Fruit fly (Drosophila melanogaster) whole organism, wandering third instar larva: ENCODE data around the gene TwdlG.

Experiments used
- CG32264 ChIP-seq: fragments of 200-800 bp; sonication (Bioruptor generic); optimal IDR thresholded peaks from 2 replicates; lab custom pipeline; 2016; ENCODE audit warnings: missing biosample characterization, missing genetic modification characterization
- CrebA ChIP-seq: fragments of 200-800 bp; sonication (Bioruptor generic); optimal IDR thresholded peaks from 2 replicates; lab custom pipeline; 2016; ENCODE audit warnings: missing biosample characterization, mild to moderate bottlenecking, missing genetic modification characterization, borderline replicate concordance
- Dfd ChIP-seq: fragments of >200 bp; optimal IDR thresholded peaks from 2 replicates; lab custom pipeline; 2017; ENCODE audit warnings: missing biosample characterization, missing genetic modification characterization
- Dif ChIP-seq: fragments of 200-275, 200-300 bp; sonication (Bioruptor generic); optimal IDR thresholded peaks from 2 replicates; lab custom pipeline; 2018; ENCODE audit warnings: missing biosample characterization, missing genetic modification characterization; ENCODE audit not compliant: partially characterized antibody
- GATAd ChIP-seq: sonication (Bioruptor generic); optimal IDR thresholded peaks from 2 replicates; lab custom pipeline; 2016; ENCODE audit warnings: missing biosample characterization, missing genetic modification characterization
- Hr78 ChIP-seq: fragments of >200 bp; optimal IDR thresholded peaks from 2 replicates; lab custom pipeline; 2017; ENCODE audit warnings: missing biosample characterization, missing genetic modification characterization
- Hr83 ChIP-seq: fragments of 200-300 bp; sonication (Bioruptor generic); optimal IDR thresholded peaks from 2 replicates; lab custom pipeline; 2016; ENCODE audit warnings: missing biosample characterization, mild to moderate bottlenecking, missing genetic modification characterization, moderate library complexity; ENCODE audit not compliant: poor library complexity, severe bottlenecking
- Jra ChIP-seq: sonication (Bioruptor generic); optimal IDR thresholded peaks from 2 replicates; lab custom pipeline; 2016; ENCODE audit warnings: missing biosample characterization, missing genetic modification characterization
- Mio ChIP-seq: sonication (Bioruptor generic); optimal IDR thresholded peaks from 2 replicates; lab custom pipeline; 2016; ENCODE audit warnings: missing biosample characterization, missing genetic modification characterization
- N ChIP-seq: fragments of >200 bp; optimal IDR thresholded peaks from 2 replicates; lab custom pipeline; 2018; ENCODE audit warnings: missing biosample characterization, missing external identifiers, missing genetic modification characterization
- OdsH ChIP-seq: fragments of 200-800 bp; sonication (Bioruptor generic); optimal IDR thresholded peaks from 2 replicates; lab custom pipeline; 2016; ENCODE audit warnings: missing biosample characterization, mild to moderate bottlenecking, missing genetic modification characterization
- Rel ChIP-seq, 2 experiments: fragments of 200-800 bp; sonication (Bioruptor generic) in 1 of 2; optimal IDR thresholded peaks; 2 replicates in 1 of 2; 3 replicates in 1 of 2; lab custom pipeline; 2016 to 2019; ENCODE audit warnings: mild to moderate bottlenecking in 2 of 2, missing biosample characterization in 2 of 2, missing genetic modification characterization in 2 of 2, moderate library complexity in 1 of 2
- Sp1 ChIP-seq: fragments of 200-800 bp; sonication (Bioruptor generic); optimal IDR thresholded peaks from 3 replicates; lab custom pipeline; 2019; ENCODE audit warnings: missing biosample characterization, mild to moderate bottlenecking, missing genetic modification characterization, moderate library complexity
- br ChIP-seq: fragments of 200-800 bp; sonication (Bioruptor generic); optimal IDR thresholded peaks from 2 replicates; lab custom pipeline; 2016; ENCODE audit warnings: missing biosample characterization, missing genetic modification characterization
- brk ChIP-seq: fragments of 200-800 bp; sonication (Bioruptor generic); optimal IDR thresholded peaks from 2 replicates; lab custom pipeline; 2016; ENCODE audit warnings: missing biosample characterization, mild to moderate bottlenecking, missing genetic modification characterization
- dl ChIP-seq, 2 experiments: fragments of 175-275, 200-275 bp in 1 of 2; fragments of 200-275 bp in 1 of 2; sonication (Bioruptor generic); optimal IDR thresholded peaks; lab custom pipeline; 2018; ENCODE audit warnings: mild to moderate bottlenecking in 2 of 2, missing biosample characterization in 2 of 2, missing genetic modification characterization in 2 of 2, moderate library complexity in 2 of 2; ENCODE audit not compliant: partially characterized antibody in 2 of 2, insufficient read depth in 1 of 2
- dsf ChIP-seq: sonication (Bioruptor generic); optimal IDR thresholded peaks from 2 replicates; lab custom pipeline; 2016; ENCODE audit warnings: missing biosample characterization, missing genetic modification characterization, borderline replicate concordance
- ey ChIP-seq: fragments of 200-800 bp; sonication (Bioruptor generic); optimal IDR thresholded peaks from 2 replicates; lab custom pipeline; 2016; ENCODE audit warnings: missing biosample characterization, missing genetic modification characterization
- foxo ChIP-seq, 2 experiments: fragments of 200-800 bp; sonication (Bioruptor generic); optimal IDR thresholded peaks; 2 replicates in 1 of 2; 3 replicates in 1 of 2; lab custom pipeline; 2016 to 2017; ENCODE audit warnings: missing biosample characterization in 2 of 2, missing genetic modification characterization in 2 of 2
- fru ChIP-seq: fragments of 200-800 bp; sonication (Bioruptor generic); optimal IDR thresholded peaks from 3 replicates; lab custom pipeline; 2016; ENCODE audit warnings: missing biosample characterization, mild to moderate bottlenecking, missing genetic modification characterization
- h ChIP-seq: fragments of 200-800 bp; sonication (Bioruptor generic); optimal IDR thresholded peaks from 3 replicates; lab custom pipeline; 2016; ENCODE audit warnings: missing biosample characterization, mild to moderate bottlenecking, missing genetic modification characterization
- jim ChIP-seq: fragments of 175-275, 200-325 bp; sonication (Bioruptor generic); optimal IDR thresholded peaks from 2 replicates; lab custom pipeline; 2016; ENCODE audit warnings: missing biosample characterization, mild to moderate bottlenecking, missing genetic modification characterization
- lola ChIP-seq: fragments of >200 bp; optimal IDR thresholded peaks from 2 replicates; lab custom pipeline; 2017; ENCODE audit warnings: missing biosample characterization, missing genetic modification characterization
- pan ChIP-seq: fragments of >200 bp; optimal IDR thresholded peaks from 2 replicates; lab custom pipeline; 2017
- rgr ChIP-seq: fragments of 200-800 bp; sonication (Bioruptor generic); optimal IDR thresholded peaks from 3 replicates; lab custom pipeline; 2016; ENCODE audit warnings: missing biosample characterization, mild to moderate bottlenecking, missing genetic modification characterization
- sage ChIP-seq: fragments of 200-800 bp; sonication (Bioruptor generic); optimal IDR thresholded peaks from 2 replicates; lab custom pipeline; 2016; ENCODE audit warnings: missing biosample characterization, mild to moderate bottlenecking, missing genetic modification characterization
- sv ChIP-seq: fragments of 200-800 bp; sonication (Bioruptor generic); optimal IDR thresholded peaks from 3 replicates; lab custom pipeline; 2016; ENCODE audit warnings: missing biosample characterization, missing genetic modification characterization
- tai ChIP-seq: sonication (Bioruptor generic); optimal IDR thresholded peaks from 2 replicates; lab custom pipeline; 2016; ENCODE audit warnings: missing biosample characterization, missing genetic modification characterization
- woc ChIP-seq: sonication (Bioruptor generic); optimal IDR thresholded peaks from 2 replicates; lab custom pipeline; 2016; ENCODE audit warnings: missing biosample characterization, mild to moderate bottlenecking, missing genetic modification characterization

The TwdlG gene

DNA sequence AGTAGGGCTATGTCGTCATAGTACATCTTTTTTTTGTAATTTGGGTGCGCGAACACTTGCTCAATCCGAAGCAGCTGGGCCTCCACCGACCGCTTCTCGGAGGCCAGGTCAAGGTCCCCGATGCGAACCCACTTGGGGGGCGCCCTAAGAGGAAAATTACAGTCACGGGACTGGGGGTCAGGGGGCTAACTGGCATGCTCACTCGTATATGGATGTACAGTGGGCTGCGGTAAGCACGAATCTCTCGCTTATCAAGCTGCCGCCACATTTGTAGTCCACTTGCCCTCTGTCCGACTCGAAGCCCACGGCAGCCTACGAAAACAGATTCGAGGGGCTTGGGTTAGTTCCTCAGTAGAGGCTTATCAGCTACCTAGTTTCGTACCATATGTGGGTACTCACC lies 9.4 kb downstream of the TwdlG start:
- no peak for TF ChIP-seq br
- no peak for TF ChIP-seq CrebA (GFP tag; lab: Kevin White, UChicago)
- no peak for TF ChIP-seq OdsH (GFP tag; lab: Kevin White, UChicago)
- TF ChIP-seq Hr78 (GFP tag; lab: Kevin White, UChicago), result no peak
- TF ChIP-seq N (GFP tag; lab: Kevin White, UChicago), result no peak
- TF ChIP-seq ey (GFP tag; lab: Kevin White, UChicago), result no peak
- TF ChIP-seq tai (GFP tag; lab: Kevin White, UChicago), result no peak
- no peak for TF ChIP-seq woc (GFP tag; lab: Kevin White, UChicago)
- TF ChIP-seq dl (GFP tag; optimal IDR thresholded peaks at IDR 0.05; lab: Kevin White, UChicago; ENCODE audit: insufficient read depth in 1 of 2, partially characterized antibody in 2 of 2), result no peak
- TF ChIP-seq Dfd (GFP tag; lab: Kevin White, UChicago), result no peak
- no peak for TF ChIP-seq jim (GFP tag; lab: Kevin White, UChicago)
- TF ChIP-seq pan, result no peak
- TF ChIP-seq foxo (GFP tag; optimal IDR thresholded peaks at IDR 0.05; lab: Kevin White, UChicago), result no peak
- no peak for TF ChIP-seq GATAd (GFP tag; lab: Kevin White, UChicago)
- no peak for TF ChIP-seq Jra (GFP tag; lab: Kevin White, UChicago)

DNA sequence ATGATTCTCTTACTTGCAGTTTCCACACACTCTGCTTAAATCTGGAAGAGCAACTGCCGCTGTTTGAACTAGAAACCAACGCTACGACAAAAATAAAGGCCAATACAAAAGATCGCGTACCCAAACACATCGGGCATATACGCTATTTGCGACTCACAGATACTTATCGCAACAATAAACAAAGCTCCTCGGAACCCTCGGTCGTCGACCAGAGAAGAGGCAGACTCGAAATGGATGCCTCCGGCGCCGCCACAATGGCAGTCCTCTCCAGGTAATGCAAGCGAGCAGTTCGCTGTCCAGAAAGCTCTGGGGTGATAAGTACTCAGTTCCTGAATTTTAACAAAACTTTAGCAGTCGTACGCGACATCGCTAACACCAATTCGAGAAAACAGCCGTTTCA lies 14.6 kb downstream of the TwdlG start:
- TF ChIP-seq dsf (GFP tag; lab: Kevin White, UChicago) (no peak), N (GFP tag; lab: Kevin White, UChicago) (no peak), h (peak; percentile 32), sv (GFP tag; lab: Kevin White, UChicago) (no peak), Sp1 (GFP tag; lab: Kevin White, UChicago) (peak; percentile 14), Dif (GFP tag; lab: Kevin White, UChicago) (peak; percentile 56), OdsH (GFP tag; lab: Kevin White, UChicago) (no peak), rgr (GFP tag; lab: Kevin White, UChicago) (peak; percentile 5), Jra (GFP tag; lab: Kevin White, UChicago) (peak; percentile 10), lola (no peak), br (peak; percentile 40), Hr83 (GFP tag; lab: Kevin White, UChicago) (peak; percentile 81)

DNA sequence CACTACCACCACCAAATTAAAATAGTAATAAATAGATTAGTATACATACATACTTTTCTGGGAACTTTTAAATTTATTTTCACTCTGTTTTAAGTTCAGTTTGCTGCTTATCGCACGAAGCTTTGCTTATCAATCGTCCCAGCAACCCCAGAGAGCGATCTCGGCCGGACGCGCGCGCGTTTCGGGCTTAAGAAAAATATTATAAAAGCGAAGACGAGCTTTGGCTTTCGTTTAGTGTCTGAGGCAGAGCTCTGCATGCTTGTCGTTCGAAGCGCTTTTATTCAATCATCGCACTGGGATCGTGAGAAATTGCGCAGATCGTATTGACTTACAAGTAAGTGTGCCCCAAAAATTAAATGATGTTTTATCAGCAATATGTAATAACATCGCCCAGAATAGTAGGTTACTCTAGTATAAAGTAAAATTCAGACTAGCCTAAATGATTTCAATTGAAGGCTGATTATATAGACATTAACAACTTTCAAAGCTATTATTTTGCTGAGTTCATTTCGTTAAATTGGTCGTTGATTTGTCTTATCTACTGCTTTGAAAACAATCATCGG lies 16.1 kb downstream of the TwdlG start, which contains the start of gene Gel:
TSS of gene Gel (plus strand) at position 227 of the 563 bp plus-strand sequence.
- TF ChIP-seq Rel (GFP tag; optimal IDR thresholded peaks at IDR 0.05; lab: Kevin White, UChicago), result no peak
- peak; percentile 38 for TF ChIP-seq Rel (tag; optimal IDR thresholded peaks at IDR 0.05; lab: Kevin White, UChicago)
- TF ChIP-seq Hr83 (GFP tag; lab: Kevin White, UChicago), result no peak
- TF ChIP-seq CrebA (GFP tag; lab: Kevin White, UChicago), result no peak
- no peak for TF ChIP-seq GATAd (GFP tag; lab: Kevin White, UChicago)
- no peak for TF ChIP-seq rgr (GFP tag; lab: Kevin White, UChicago)
- TF ChIP-seq sage (GFP tag; lab: Kevin White, UChicago), result no peak
- TF ChIP-seq lola, result no peak
- no peak for TF ChIP-seq jim (GFP tag; lab: Kevin White, UChicago)
- TF ChIP-seq Dif (GFP tag; lab: Kevin White, UChicago), result no peak
- TF ChIP-seq h, result peak; percentile 46
- TF ChIP-seq, all 38 proteins: peak for 2

DNA sequence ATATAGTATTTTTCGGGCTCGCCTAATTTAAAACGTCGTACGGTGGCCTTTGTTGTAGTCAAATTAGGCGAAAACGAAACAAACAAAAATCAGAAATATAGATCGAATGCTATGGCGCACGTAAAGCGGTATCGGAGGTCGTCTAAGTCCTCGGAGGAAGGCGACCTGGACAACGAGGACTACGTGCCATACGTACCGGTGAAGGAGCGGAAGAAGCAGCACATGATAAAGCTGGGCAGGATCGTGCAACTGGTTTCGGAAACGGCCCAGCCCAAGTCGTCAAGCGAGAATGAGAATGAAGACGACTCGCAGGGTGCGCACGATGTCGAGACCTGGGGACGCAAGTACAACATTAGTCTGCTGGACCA lies 18.1 kb downstream of the TwdlG start, which contains the start of gene abs:
TSS of gene abs (plus strand) at position 30 of the 368 bp plus-strand sequence.
- TF ChIP-seq Dif (GFP tag; lab: Kevin White, UChicago) (no peak), Hr83 (GFP tag; lab: Kevin White, UChicago) (no peak), Dfd (GFP tag; lab: Kevin White, UChicago) (no peak), fru (GFP tag; lab: Kevin White, UChicago) (no peak), h (no peak), Mio (GFP tag; lab: Kevin White, UChicago) (no peak), br (no peak), brk (no peak), CG32264 (GFP tag; lab: Kevin White, UChicago) (no peak)
